Worm (Caenorhabditis elegans): Measurements from ENCODE around the gene dur-1.

Gene dur-1

DNA sequence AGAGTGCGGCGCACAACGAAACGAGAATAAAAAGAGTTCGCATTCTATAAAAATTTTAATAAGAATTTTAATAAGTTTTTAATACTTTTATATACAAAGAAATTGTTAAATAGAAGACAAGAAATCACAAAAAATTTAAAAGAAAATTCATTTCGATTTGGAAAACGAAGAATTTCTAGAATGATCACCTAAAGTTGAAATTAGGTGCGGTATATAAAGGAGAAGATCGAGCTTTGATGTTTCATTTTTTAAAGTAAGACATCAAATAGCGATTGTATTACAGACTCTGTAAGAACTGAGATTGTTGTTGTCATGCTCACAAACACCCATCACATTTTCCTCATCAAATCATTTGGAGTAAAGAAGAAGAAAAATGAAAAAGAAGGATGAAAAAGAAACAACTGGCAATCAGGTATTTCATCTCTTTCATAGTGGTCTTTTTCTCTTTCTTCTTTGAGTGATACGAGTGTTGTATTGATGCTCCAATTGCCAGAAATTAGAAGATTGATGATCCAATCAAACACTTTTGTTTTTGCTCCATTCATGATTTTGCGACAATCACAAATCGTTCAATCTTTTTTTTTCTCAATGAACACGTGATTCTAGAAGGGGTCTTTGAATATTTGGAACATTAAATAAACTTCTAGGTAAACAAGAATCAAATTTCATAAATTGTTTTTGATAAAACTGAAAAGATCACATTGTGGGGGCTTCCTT, at the start of gene dur-1:
Gene dur-1, minus strand, starts transcription at position 51 of the 717 bp plus-strand sequence.
- TF ChIP-seq mep-1 (tag; optimal IDR thresholded peaks at IDR 0.05) = no peak
- TF ChIP-seq nhr-237 (tag; optimal IDR thresholded peaks at IDR 0.05) = no peak
- no peak for TF ChIP-seq elt-3 (tag; optimal IDR thresholded peaks at IDR 0.05)
- TF ChIP-seq flh-1 (GFP tag; optimal IDR thresholded peaks at IDR 0.05) = no peak
- no peak for TF ChIP-seq lsy-2 (tag; optimal IDR thresholded peaks at IDR 0.05)
- peak; percentile 75 for TF ChIP-seq unc-62 (GFP tag; optimal IDR thresholded peaks at IDR 0.05)
- no peak for TF ChIP-seq zip-8 (tag; optimal IDR thresholded peaks at IDR 0.05)
- TF ChIP-seq bed-3 (GFP tag; optimal IDR thresholded peaks at IDR 0.05) = no peak
- no peak for TF ChIP-seq lin-13 (tag; optimal IDR thresholded peaks at IDR 0.05)
- peak; percentile 9 for TF ChIP-seq unc-120 (tag; optimal IDR thresholded peaks at IDR 0.05; ENCODE audit: poor library complexity, severe bottlenecking)
- TF ChIP-seq nhr-2 (tag; optimal IDR thresholded peaks at IDR 0.05) = no peak
- TF ChIP-seq unc-39 (tag; optimal IDR thresholded peaks at IDR 0.05) = no peak
- no peak for TF ChIP-seq blmp-1 (tag; optimal IDR thresholded peaks at IDR 0.05)
- no peak for TF ChIP-seq sem-2 (GFP tag; optimal IDR thresholded peaks at IDR 0.05)

DNA sequence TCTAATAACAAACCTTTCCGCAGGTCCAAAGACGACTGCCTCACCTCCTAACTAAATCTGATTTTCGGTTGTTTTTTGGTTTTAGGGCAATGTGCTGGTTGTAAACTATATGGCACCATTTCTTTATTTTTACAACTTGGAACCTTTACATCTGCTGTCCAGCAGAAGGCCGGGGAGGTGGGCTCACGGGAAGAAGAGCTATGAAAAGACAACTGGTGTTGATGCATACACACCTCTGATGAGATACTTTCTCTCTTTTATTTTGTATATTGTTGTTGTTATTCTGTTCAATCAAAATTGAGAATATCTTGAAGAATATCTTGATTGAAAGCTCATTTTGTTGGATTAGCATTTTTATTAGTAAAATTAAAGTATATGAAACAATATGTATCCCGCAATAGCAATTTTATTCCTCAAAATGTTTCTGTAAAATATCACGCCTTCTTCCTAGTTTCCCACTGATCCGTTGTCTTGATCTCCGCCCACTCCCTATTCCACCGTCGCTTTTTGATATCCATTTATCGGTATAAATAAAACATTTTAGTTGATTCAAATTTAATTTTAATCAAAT, 49.7 kb upstream of the dur-1 start, which contains the start of gene dhp-2:
Gene dhp-2, plus strand, starts transcription at position 521 of the 571 bp plus-strand sequence.
- TF ChIP-seq zip-8 (tag; optimal IDR thresholded peaks at IDR 0.05) (no peak), hlh-1 (tag; optimal IDR thresholded peaks at IDR 0.05) (peak; percentile 83), cnd-1 (tag; optimal IDR thresholded peaks at IDR 0.05) (no peak)

DNA sequence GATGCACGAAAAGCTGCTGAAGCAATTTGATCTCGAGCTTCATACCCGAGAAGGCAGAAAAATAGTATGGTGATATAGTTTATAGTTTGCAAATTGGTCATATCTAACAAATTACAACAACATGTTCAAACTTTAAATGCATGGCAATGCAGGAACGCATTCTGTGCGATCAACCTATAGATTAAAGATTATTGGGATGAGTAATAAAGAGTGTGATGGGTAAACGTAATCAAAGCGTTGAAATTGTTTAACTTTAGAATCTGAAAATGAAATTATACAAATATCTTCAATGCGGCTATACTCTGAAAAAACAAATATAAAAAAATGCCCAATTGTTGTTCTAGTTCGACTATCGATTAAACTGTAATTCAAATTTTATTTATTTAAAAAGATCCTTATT, 48.3 kb upstream of the dur-1 start, which contains the start of gene C47E12.14:
Gene C47E12.14, minus strand, starts transcription at position 101 of the 400 bp plus-strand sequence.
- TF ChIP-seq elt-1 (tag; optimal IDR thresholded peaks at IDR 0.05; ENCODE audit: borderline replicate concordance, insufficient read depth) (no peak), elt-3 (tag; optimal IDR thresholded peaks at IDR 0.05) (no peak), unc-120 (tag; optimal IDR thresholded peaks at IDR 0.05; ENCODE audit: poor library complexity, severe bottlenecking) (no peak), hlh-1 (tag; optimal IDR thresholded peaks at IDR 0.05) (no peak), M03D4.4 (tag; optimal IDR thresholded peaks at IDR 0.05) (no peak), nhr-237 (tag; optimal IDR thresholded peaks at IDR 0.05) (no peak), mab-5 (tag; optimal IDR thresholded peaks at IDR 0.05) (no peak), blmp-1 (tag; optimal IDR thresholded peaks at IDR 0.05) (no peak), nhr-12 (tag; optimal IDR thresholded peaks at IDR 0.05) (no peak), snpc-4 (tag; optimal IDR thresholded peaks at IDR 0.05) (no peak), mls-2 (tag; optimal IDR thresholded peaks at IDR 0.05) (no peak), pha-4 (tag; optimal IDR thresholded peaks at IDR 0.05) (no peak), drap-1 (GFP tag; optimal IDR thresholded peaks at IDR 0.05) (no peak), lin-13 (tag; optimal IDR thresholded peaks at IDR 0.05) (no peak), lin-32 (GFP tag; optimal IDR thresholded peaks at IDR 0.05) (no peak), nhr-28 (tag; optimal IDR thresholded peaks at IDR 0.05) (no peak), sem-2 (GFP tag; optimal IDR thresholded peaks at IDR 0.05) (no peak)

DNA sequence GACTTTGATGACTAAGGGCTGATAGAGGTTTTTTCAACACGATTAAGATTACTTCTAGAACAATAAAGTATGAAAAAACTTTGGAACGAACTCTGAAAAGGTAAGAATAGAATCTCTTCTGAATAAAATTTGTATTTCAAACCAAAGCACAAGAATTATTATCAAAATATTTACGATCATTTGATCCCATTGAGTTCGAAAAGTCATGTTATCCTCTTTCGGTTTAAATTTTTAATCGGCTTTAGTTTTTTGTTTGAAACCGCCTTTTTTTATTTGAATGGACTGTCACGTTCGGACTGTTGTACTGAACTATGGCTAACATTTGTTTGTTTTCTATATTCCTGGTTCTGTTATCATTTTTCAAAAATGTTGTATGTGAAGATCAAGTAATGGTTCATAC, 46.4 kb upstream of the dur-1 start, which contains the start of gene C47E12.9:
Gene C47E12.9, plus strand, starts transcription at position 301 of the 400 bp plus-strand sequence.
- TF ChIP-seq elt-3 (tag; optimal IDR thresholded peaks at IDR 0.05) = no peak
- no peak for TF ChIP-seq pha-4 (tag; optimal IDR thresholded peaks at IDR 0.05)
- TF ChIP-seq hlh-1 (tag; optimal IDR thresholded peaks at IDR 0.05) = no peak
- no peak for TF ChIP-seq zip-8 (tag; optimal IDR thresholded peaks at IDR 0.05)
- TF ChIP-seq unc-120 (tag; optimal IDR thresholded peaks at IDR 0.05; ENCODE audit: poor library complexity, severe bottlenecking) = no peak
- no peak for TF ChIP-seq tbx-8 (GFP tag; optimal IDR thresholded peaks at IDR 0.05)
- TF ChIP-seq ztf-11 (tag; optimal IDR thresholded peaks at IDR 0.05) = no peak
- no peak for TF ChIP-seq ceh-43 (GFP tag; optimal IDR thresholded peaks at IDR 0.05)
- no peak for TF ChIP-seq mab-5 (tag; optimal IDR thresholded peaks at IDR 0.05)
- no peak for TF ChIP-seq M03D4.4 (tag; optimal IDR thresholded peaks at IDR 0.05)
- no peak for TF ChIP-seq ceh-39 (tag; optimal IDR thresholded peaks at IDR 0.05)
- TF ChIP-seq flh-1 (GFP tag; optimal IDR thresholded peaks at IDR 0.05) = no peak
- no peak for TF ChIP-seq ham-2 (GFP tag; optimal IDR thresholded peaks at IDR 0.05)
- no peak for TF ChIP-seq mls-2 (tag; optimal IDR thresholded peaks at IDR 0.05)
- TF ChIP-seq unc-62 (GFP tag; optimal IDR thresholded peaks at IDR 0.05) = no peak
- TF ChIP-seq lin-13 (tag; optimal IDR thresholded peaks at IDR 0.05) = no peak

Data from whole organism, mixed stage, embryonic.